Fruit fly (Drosophila melanogaster) whole organism, prepupa: Measurements from ENCODE around the gene CG3386.

ENCODE experiments used
- Blimp-1 ChIP-seq: fragments of 200-800 bp; sonication (Bioruptor generic); optimal IDR thresholded peaks from 3 replicates; lab custom pipeline; 2017; ENCODE audit warnings: missing biosample characterization, missing genetic modification characterization, mild to moderate bottlenecking, moderate library complexity, missing genetic modification reagents
- CG10631 ChIP-seq: fragments of 200-800 bp; sonication (Bioruptor generic); optimal IDR thresholded peaks from 2 replicates; lab custom pipeline; 2016; ENCODE audit warnings: missing biosample characterization, missing genetic modification characterization
- CG10669 ChIP-seq: fragments of 200-800 bp; sonication (Bioruptor generic); optimal IDR thresholded peaks from 3 replicates; lab custom pipeline; 2018; ENCODE audit warnings: missing biosample characterization, mild to moderate bottlenecking, missing genetic modification characterization, moderate library complexity
- CG11294 ChIP-seq: fragments of 200-800 bp; sonication (Bioruptor generic); IDR thresholded peaks from 2 replicates; pipeline ENCODE4 v1.3.6; 2022; ENCODE audit warnings: missing biosample characterization, missing genetic modification characterization
- CG11902 ChIP-seq: fragments of 200-800 bp; sonication (Bioruptor generic); optimal IDR thresholded peaks from 3 replicates; lab custom pipeline; 2016; ENCODE audit warnings: missing biosample characterization, missing genetic modification characterization
- CG15336 ChIP-seq: fragments of 200-800 bp; sonication (Bioruptor generic); IDR thresholded peaks from 2 replicates; pipeline ENCODE4 v1.3.6; 2022; ENCODE audit warnings: missing biosample characterization, missing genetic modification characterization
- CG16779 ChIP-seq: fragments of 200-800 bp; sonication (Bioruptor generic); optimal IDR thresholded peaks from 3 replicates; lab custom pipeline; 2017; ENCODE audit warnings: missing biosample characterization, mild to moderate bottlenecking, missing genetic modification characterization
- CG3032 ChIP-seq: fragments of 200-800 bp; optimal IDR thresholded peaks from 2 replicates; lab custom pipeline; 2019; ENCODE audit warnings: missing biosample characterization, mild to moderate bottlenecking, missing genetic modification characterization, moderate library complexity
- CG31627 ChIP-seq: fragments of 200-800 bp; sonication (Bioruptor generic); optimal IDR thresholded peaks from 3 replicates; lab custom pipeline; 2016; ENCODE audit warnings: missing biosample characterization, missing genetic modification characterization
- CG32006 ChIP-seq: fragments of 200-800 bp; sonication (Bioruptor generic); optimal IDR thresholded peaks from 3 replicates; lab custom pipeline; 2017; ENCODE audit warnings: missing biosample characterization, mild to moderate bottlenecking, missing genetic modification characterization
- CG34406 ChIP-seq: fragments of 200-800 bp; sonication (Bioruptor generic); optimal IDR thresholded peaks from 3 replicates; lab custom pipeline; 2016; ENCODE audit warnings: missing biosample characterization, missing genetic modification characterization
- CG3919 ChIP-seq: fragments of 200-800 bp; sonication (Bioruptor generic); optimal IDR thresholded peaks from 3 replicates; lab custom pipeline; 2016; ENCODE audit warnings: missing biosample characterization, missing genetic modification characterization
- CG4318 ChIP-seq: fragments of 200-800 bp; sonication (Bioruptor generic); optimal IDR thresholded peaks from 3 replicates; lab custom pipeline; 2017; ENCODE audit warnings: missing biosample characterization, mild to moderate bottlenecking, missing genetic modification characterization
- CG6276 ChIP-seq: fragments of 200-800 bp; sonication (Bioruptor generic); optimal IDR thresholded peaks from 2 replicates; lab custom pipeline; 2017; ENCODE audit warnings: missing biosample characterization, mild to moderate bottlenecking, missing genetic modification characterization
- CG6808 ChIP-seq: fragments of 200-800 bp; sonication (Bioruptor generic); optimal IDR thresholded peaks from 3 replicates; lab custom pipeline; 2017; ENCODE audit warnings: missing biosample characterization, missing genetic modification characterization, mild to moderate bottlenecking, moderate library complexity, missing genetic modification reagents
- CG6854 ChIP-seq: fragments of 200-800 bp; sonication (Bioruptor generic); optimal IDR thresholded peaks from 2 replicates; lab custom pipeline; 2017; ENCODE audit warnings: missing biosample characterization, mild to moderate bottlenecking, missing genetic modification characterization
- CG8319 ChIP-seq: fragments of 200-800 bp; sonication (Bioruptor generic); optimal IDR thresholded peaks from 3 replicates; lab custom pipeline; 2016; ENCODE audit warnings: missing biosample characterization, missing genetic modification characterization
- Eip75B ChIP-seq: fragments of 200-800 bp; sonication (Bioruptor generic); optimal IDR thresholded peaks from 3 replicates; lab custom pipeline; 2016; ENCODE audit warnings: missing biosample characterization, missing genetic modification characterization
- Ets21C ChIP-seq: fragments of 200-800 bp; sonication (Bioruptor generic); optimal IDR thresholded peaks from 3 replicates; lab custom pipeline; 2016; ENCODE audit warnings: missing biosample characterization, missing genetic modification characterization
- Gug ChIP-seq: fragments of 200-800 bp; sonication (Bioruptor generic); IDR thresholded peaks from 2 replicates; pipeline ENCODE4 v1.3.6; 2022; ENCODE audit warnings: missing biosample characterization, missing genetic modification characterization
- Hr39 ChIP-seq: fragments of 200-800 bp; sonication (Bioruptor generic); optimal IDR thresholded peaks from 2 replicates; lab custom pipeline; 2016; ENCODE audit warnings: missing biosample characterization, missing genetic modification characterization
- Hr4 ChIP-seq: fragments of 200-800 bp; sonication (Bioruptor generic); optimal IDR thresholded peaks from 3 replicates; lab custom pipeline; 2016; ENCODE audit warnings: missing biosample characterization, missing genetic modification characterization
- Met ChIP-seq: fragments of 200-800 bp; sonication (Bioruptor generic); optimal IDR thresholded peaks from 3 replicates; lab custom pipeline; 2016; ENCODE audit warnings: missing biosample characterization, missing genetic modification characterization
- OdsH ChIP-seq: fragments of 200-800 bp; sonication (Bioruptor generic); optimal IDR thresholded peaks from 3 replicates; lab custom pipeline; 2016; ENCODE audit warnings: missing biosample characterization, missing genetic modification characterization
- Smox ChIP-seq: fragments of 200-800 bp; sonication (Bioruptor generic); optimal IDR thresholded peaks from 3 replicates; lab custom pipeline; 2016; ENCODE audit warnings: missing biosample characterization, missing genetic modification characterization
- Sox102F ChIP-seq: fragments of 200-800 bp; sonication (Bioruptor generic); optimal IDR thresholded peaks from 2 replicates; lab custom pipeline; 2016; ENCODE audit warnings: missing biosample characterization, mild to moderate bottlenecking, missing genetic modification characterization
- Sox14 ChIP-seq: fragments of 200-800 bp; sonication (Bioruptor generic); optimal IDR thresholded peaks from 3 replicates; lab custom pipeline; 2016; ENCODE audit warnings: missing biosample characterization, missing genetic modification characterization
- Sox15 ChIP-seq: fragments of 200-800 bp; sonication (Bioruptor generic); optimal IDR thresholded peaks from 3 replicates; lab custom pipeline; 2016; ENCODE audit warnings: missing biosample characterization, missing genetic modification characterization
- achi ChIP-seq: fragments of 200-800 bp; sonication (Bioruptor generic); optimal IDR thresholded peaks from 3 replicates; lab custom pipeline; 2016; ENCODE audit warnings: missing biosample characterization, missing genetic modification characterization
- acj6 ChIP-seq: fragments of 200-800 bp; sonication (Bioruptor generic); optimal IDR thresholded peaks from 3 replicates; lab custom pipeline; 2016; ENCODE audit warnings: missing biosample characterization, missing genetic modification characterization
- cyc ChIP-seq: fragments of 200-800 bp; sonication (Bioruptor generic); optimal IDR thresholded peaks from 3 replicates; lab custom pipeline; 2016; ENCODE audit warnings: missing biosample characterization, missing genetic modification characterization
- dac ChIP-seq: fragments of 200-800 bp; sonication (Bioruptor generic); optimal IDR thresholded peaks from 2 replicates; lab custom pipeline; 2017; ENCODE audit warnings: missing biosample characterization, mild to moderate bottlenecking, missing genetic modification characterization
- dsx ChIP-seq: fragments of 200-800 bp; optimal IDR thresholded peaks from 3 replicates; lab custom pipeline; 2019; ENCODE audit warnings: missing biosample characterization, mild to moderate bottlenecking, missing genetic modification characterization, moderate library complexity; ENCODE audit not compliant: poor library complexity, severe bottlenecking
- eg ChIP-seq: fragments of 200-800 bp; sonication (Bioruptor generic); IDR thresholded peaks from 3 replicates; pipeline ENCODE4 v1.3.6; 2022; ENCODE audit warnings: missing biosample characterization, missing genetic modification characterization
- esn ChIP-seq: fragments of 200-800 bp; sonication (Bioruptor generic); optimal IDR thresholded peaks from 2 replicates; lab custom pipeline; 2016; ENCODE audit warnings: missing biosample characterization, mild to moderate bottlenecking, missing genetic modification characterization, moderate library complexity
- fd59A ChIP-seq: fragments of 200-800 bp; sonication (Bioruptor generic); optimal IDR thresholded peaks from 2 replicates; lab custom pipeline; 2017; ENCODE audit warnings: missing biosample characterization, mild to moderate bottlenecking, missing genetic modification characterization, missing genetic modification reagents
- fkh ChIP-seq: fragments of 200-800 bp; sonication (Bioruptor generic); optimal IDR thresholded peaks from 3 replicates; lab custom pipeline; 2017; ENCODE audit warnings: missing biosample characterization, mild to moderate bottlenecking, missing genetic modification characterization, moderate library complexity
- lz ChIP-seq: fragments of 200-800 bp; sonication (Bioruptor generic); optimal IDR thresholded peaks from 3 replicates; lab custom pipeline; 2016; ENCODE audit warnings: missing biosample characterization, missing genetic modification characterization
- net ChIP-seq: fragments of 200-800 bp; sonication (Bioruptor generic); optimal IDR thresholded peaks from 3 replicates; lab custom pipeline; 2016; ENCODE audit warnings: missing biosample characterization, missing genetic modification characterization
- pdm3 ChIP-seq: fragments of 200-800 bp; sonication (Bioruptor generic); optimal IDR thresholded peaks from 3 replicates; lab custom pipeline; 2016; ENCODE audit warnings: missing biosample characterization, missing genetic modification characterization
- spab ChIP-seq: fragments of 200-800 bp; sonication (Bioruptor generic); optimal IDR thresholded peaks from 2 replicates; lab custom pipeline; 2017; ENCODE audit warnings: missing biosample characterization, mild to moderate bottlenecking, missing genetic modification characterization, missing genetic modification reagents
- ss ChIP-seq, 2 experiments: fragments of 200-800 bp; sonication (Bioruptor generic); optimal IDR thresholded peaks; 2 replicates in 1 of 2; 3 replicates in 1 of 2; lab custom pipeline; 2017 to 2018; ENCODE audit warnings: mild to moderate bottlenecking in 2 of 2, missing biosample characterization in 2 of 2, missing genetic modification characterization in 2 of 2, moderate library complexity in 1 of 2
- svp ChIP-seq: fragments of 200-800 bp; sonication (Bioruptor generic); peaks from one replicate; lab custom pipeline; 2016; ENCODE audit warnings: missing biosample characterization, missing genetic modification characterization
- topi ChIP-seq: fragments of 200-800 bp; sonication (Bioruptor generic); optimal IDR thresholded peaks from 3 replicates; lab custom pipeline; 2016; ENCODE audit warnings: missing biosample characterization, missing genetic modification characterization
- vri ChIP-seq: fragments of 200-800 bp; sonication (Bioruptor generic); optimal IDR thresholded peaks from 3 replicates; lab custom pipeline; 2016; ENCODE audit warnings: missing biosample characterization, mild to moderate bottlenecking, missing genetic modification characterization

The CG3386 gene

DNA sequence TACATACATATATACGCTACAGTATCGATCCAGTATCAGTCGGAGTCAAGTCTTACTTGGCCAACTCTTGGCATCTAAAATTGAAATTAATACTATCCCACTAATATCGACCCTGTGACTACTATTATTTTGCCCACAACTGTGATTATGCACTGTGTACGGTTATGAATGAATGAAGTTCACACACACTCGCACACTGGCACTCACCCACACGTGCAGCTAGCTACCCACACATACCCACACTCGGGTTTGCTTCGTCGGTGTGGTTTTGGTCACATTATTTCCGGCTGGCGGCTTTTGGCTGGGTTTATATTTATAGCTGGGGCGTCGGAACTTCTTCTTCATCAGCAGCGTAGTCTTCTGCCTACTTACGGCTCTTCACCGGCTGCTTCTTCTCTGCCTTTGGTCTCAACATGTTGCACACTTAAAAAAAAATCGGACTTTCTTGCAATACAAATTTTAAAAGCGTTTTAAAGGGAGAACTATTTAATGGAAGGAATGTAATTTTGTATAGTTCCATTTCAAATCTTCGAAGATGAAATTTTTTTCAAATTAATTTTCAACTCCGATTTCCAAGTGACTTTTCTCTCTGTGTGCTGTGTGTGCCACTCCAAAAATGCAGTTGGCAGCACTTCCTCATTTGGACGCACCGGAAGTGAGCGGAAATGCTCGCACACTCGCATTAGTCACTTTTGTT, 47.8 kb downstream of the CG3386 start (continued):
- TF ChIP-seq CG10669 = peak; percentile 80
- peak; percentile 70 for TF ChIP-seq CG11902 (GFP tag; lab: Kevin White, UChicago)
- peak; percentile 77 for TF ChIP-seq lz (GFP tag; lab: Kevin White, UChicago)
- peak; percentile 70 for TF ChIP-seq dac (GFP tag; lab: Kevin White, UChicago)
- peak; percentile 91 for TF ChIP-seq eg (GFP tag; lab: Robert Waterston, UW)
- peak; percentile 84 for TF ChIP-seq esn
- TF ChIP-seq Hr4 = peak; percentile 95
- TF ChIP-seq CG31627 (GFP tag; lab: Kevin White, UChicago) = peak; percentile 80
- peak; percentile 70 for TF ChIP-seq spab (GFP tag; lab: Kevin White, UChicago)
- peak; percentile 82 for TF ChIP-seq acj6 (GFP tag; lab: Kevin White, UChicago)
- TF ChIP-seq dsx (GFP tag; lab: Kevin White, UChicago) = peak; percentile 72
- TF ChIP-seq achi (GFP tag; lab: Kevin White, UChicago) = peak; percentile 86
- TF ChIP-seq CG34406 (GFP tag; lab: Kevin White, UChicago) = peak; percentile 73
- peak; percentile 84 for TF ChIP-seq pdm3 (GFP tag; lab: Kevin White, UChicago)
- TF ChIP-seq Eip75B (GFP tag; lab: Kevin White, UChicago) = peak; percentile 86
- TF ChIP-seq CG16779 (tag; lab: Kevin White, UChicago) = peak; percentile 50
- TF ChIP-seq Hr39 (GFP tag; lab: Kevin White, UChicago) = peak; percentile 81
- peak; percentile 94 for TF ChIP-seq CG32006 (GFP tag; lab: Kevin White, UChicago)
- TF ChIP-seq Smox (GFP tag; lab: Kevin White, UChicago) = peak; percentile 66
- peak; percentile 89 for TF ChIP-seq net (GFP tag; lab: Kevin White, UChicago)
- TF ChIP-seq CG6276 (GFP tag; lab: Kevin White, UChicago) = peak; percentile 89
- peak; percentile 66 for TF ChIP-seq Sox15 (GFP tag; lab: Kevin White, UChicago)
- peak; percentile 81 for TF ChIP-seq cyc
- peak; percentile 48 for TF ChIP-seq vri (GFP tag; lab: Kevin White, UChicago)
- TF ChIP-seq fkh = peak; percentile 27
- TF ChIP-seq Met = peak; percentile 80
- TF ChIP-seq svp (GFP tag; lab: Kevin White, UChicago) = peak; percentile 89
- peak; percentile 69 for TF ChIP-seq Ets21C
- peak; percentile 58; the same call in 1 of the 2 replicates for TF ChIP-seq CG11294
- TF ChIP-seq CG3032 (tag; lab: Kevin White, UChicago) = peak; percentile 71

- TF ChIP-seq CG3919 (peak; percentile 81), Hr39 (GFP tag; lab: Kevin White, UChicago) (peak; percentile 73), CG32006 (GFP tag; lab: Kevin White, UChicago) (peak; percentile 94), Blimp-1 (GFP tag; lab: Kevin White, UChicago) (no peak), spab (GFP tag; lab: Kevin White, UChicago) (peak; percentile 52), Smox (GFP tag; lab: Kevin White, UChicago) (peak; percentile 48), svp (GFP tag; lab: Kevin White, UChicago) (no peak), pdm3 (GFP tag; lab: Kevin White, UChicago) (peak; percentile 81), CG3032 (tag; lab: Kevin White, UChicago) (peak; percentile 49), OdsH (peak; percentile 82), CG31627 (GFP tag; lab: Kevin White, UChicago) (peak; percentile 70), ss (GFP tag; optimal IDR thresholded peaks at IDR 0.05; lab: Kevin White, UChicago) (peak in 1 of 2 experiments; percentile 51), CG8319 (peak; percentile 37), CG6808 (peak; percentile 53), dsx (GFP tag; lab: Kevin White, UChicago) (peak; percentile 55), CG15336 (GFP tag; lab: Robert Waterston, UW) (peak; percentile 91), Sox14 (GFP tag; lab: Kevin White, UChicago) (peak; percentile 80), Gug (peak; percentile 85), fd59A (GFP tag; lab: Kevin White, UChicago) (peak; percentile 54), CG6854 (GFP tag; lab: Kevin White, UChicago) (no peak), Sox15 (GFP tag; lab: Kevin White, UChicago) (peak; percentile 32), CG10631 (GFP tag; lab: Kevin White, UChicago) (peak; percentile 67), CG4318 (peak; percentile 91), net (GFP tag; lab: Kevin White, UChicago) (peak; percentile 69), topi (GFP tag; lab: Kevin White, UChicago) (peak; percentile 55), CG11902 (GFP tag; lab: Kevin White, UChicago) (no peak), Sox102F (GFP tag; lab: Kevin White, UChicago) (peak; percentile 57)
These were observed 48.7 kb downstream of the CG3386 start for dm6 chr3L:633272-634254.
